Fruit fly (Drosophila melanogaster) whole organism, pupa: ENCODE data around the gene CG15170.

Experiments used
- CG14655 ChIP-seq: fragments of 200-800 bp; sonication (Bioruptor generic); optimal IDR thresholded peaks from 3 replicates; lab custom pipeline; 2017; ENCODE audit warnings: mild to moderate bottlenecking, missing biosample characterization, missing genetic modification reagents, missing genetic modification characterization
- CG32121 ChIP-seq: fragments of 200-800 bp; sonication (Bioruptor generic); IDR thresholded peaks from 2 replicates; pipeline ENCODE4 v1.3.6; 2022; ENCODE audit warnings: missing biosample characterization, missing genetic modification characterization

DNA sequence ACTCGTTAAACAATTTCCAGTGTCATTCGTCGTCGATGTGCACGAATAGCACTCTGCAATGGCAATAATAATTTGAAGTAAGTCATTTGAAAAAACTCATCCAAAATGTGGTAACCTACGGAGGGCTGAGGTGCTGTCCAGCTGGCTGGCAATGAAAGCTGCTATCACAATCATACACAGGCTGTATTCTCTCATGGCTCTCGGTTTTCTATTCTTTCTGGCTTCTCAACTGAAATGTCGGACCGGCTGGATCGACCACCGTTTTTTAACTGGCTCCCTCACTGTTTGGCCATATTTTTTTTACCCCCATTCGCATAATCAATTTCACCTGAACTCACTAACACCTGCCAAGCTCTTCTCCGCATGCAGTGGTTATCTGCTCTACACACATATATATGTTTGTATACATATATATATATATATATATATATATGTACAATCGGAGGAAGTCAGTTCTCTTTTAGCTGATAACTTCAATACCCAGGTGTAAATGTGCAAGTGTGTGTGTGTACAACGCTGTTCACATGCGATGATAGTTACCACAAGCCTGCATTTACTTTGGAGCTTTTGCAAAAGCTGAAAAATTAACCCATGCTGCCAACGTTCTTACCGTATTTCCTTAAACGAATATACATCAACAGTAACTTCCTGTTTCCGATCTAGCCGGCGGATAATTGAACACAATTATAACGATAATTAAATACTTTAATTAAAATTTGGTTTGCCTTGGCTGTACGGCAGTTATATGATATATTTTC, 5.8 kb upstream of the CG15170 start, which contains the start of gene CG10650:
- TF ChIP-seq CG32121 = no peak
- no peak for TF ChIP-seq CG14655 (GFP tag; lab: Kevin White, UChicago)
